Worm (Caenorhabditis elegans): ENCODE measurements around the gene F53E10.1.

Gene F53E10.1

DNA sequence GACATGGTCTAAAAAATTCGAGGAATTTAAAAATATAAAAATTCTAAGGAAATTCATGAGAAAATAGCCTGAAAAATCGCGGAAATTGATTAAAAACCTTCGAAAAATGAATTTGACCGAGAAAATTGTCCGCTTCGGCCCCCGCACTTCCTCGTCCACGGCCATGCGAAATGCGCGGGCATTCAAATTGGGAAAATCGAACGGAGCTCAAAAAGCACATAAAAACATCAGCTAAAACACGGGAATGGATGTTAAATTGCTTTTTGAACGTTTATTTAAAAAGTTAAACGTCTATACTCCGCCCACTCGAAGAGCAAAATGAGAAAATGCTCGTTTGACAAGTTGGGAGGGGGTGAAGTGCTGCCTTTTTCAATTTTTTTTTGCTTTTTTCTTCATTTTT is 12.1 kb upstream of the F53E10.1 start, which contains the start of gene F53E10.6 (continued):
- peak; percentile 2 for TF ChIP-seq F23B12.7 (tag; optimal IDR thresholded peaks at IDR 0.05; ENCODE audit: insufficient read depth)
- no peak for TF ChIP-seq lin-40 (tag; optimal IDR thresholded peaks at IDR 0.05)
- no peak for TF ChIP-seq tbp1 (GFP tag; optimal IDR thresholded peaks at IDR 0.05)
- no peak for TF ChIP-seq madf-3 (GFP tag; IDR thresholded peaks at IDR 0.05)
- no peak for TF ChIP-seq F55B11.4 (tag; optimal IDR thresholded peaks at IDR 0.05; ENCODE audit: borderline replicate concordance, insufficient read depth)
- TF ChIP-seq ztf-26 (tag; optimal IDR thresholded peaks at IDR 0.05), result no peak
- TF ChIP-seq hmg-1.2 (GFP tag; IDR thresholded peaks at IDR 0.05), result no peak
- TF ChIP-seq athp-1 (tag; optimal IDR thresholded peaks at IDR 0.05), result no peak
- TF ChIP-seq F39B2.1 (GFP tag; IDR thresholded peaks at IDR 0.05), result no peak
- TF ChIP-seq mel-28 (tag; optimal IDR thresholded peaks at IDR 0.05; ENCODE audit: borderline replicate concordance), result no peak
- TF ChIP-seq ZK185.1 (tag; optimal IDR thresholded peaks at IDR 0.05; ENCODE audit: poor library complexity, severe bottlenecking), result no peak
- TF ChIP-seq rcor-1 (GFP tag; IDR thresholded peaks at IDR 0.05), result peak; percentile 34; the same call in 1 of the 2 replicates
- peak; percentile 62 for TF ChIP-seq madf-6 (GFP tag; IDR thresholded peaks at IDR 0.05)
- TF ChIP-seq C06A6.2 (GFP tag; conservative IDR thresholded peaks at IDR 0.05), result no peak
- 0 out of 2 replicates have a peak, but pooled peaks have one; percentile 23 for TF ChIP-seq D2030.7 (GFP tag; IDR thresholded peaks at IDR 0.05)
- TF ChIP-seq Y53G8AR.9 (GFP tag; conservative IDR thresholded peaks at IDR 0.05), result no peak
- peak; percentile 58 for TF ChIP-seq efl-1 (GFP tag; optimal IDR thresholded peaks at IDR 0.05)
- TF ChIP-seq hsf-1 (GFP tag; IDR thresholded peaks at IDR 0.05), result no peak
- TF ChIP-seq F37B4.10 (GFP tag; IDR thresholded peaks at IDR 0.05), result no peak
- TF ChIP-seq K12H6.12 (tag; optimal IDR thresholded peaks at IDR 0.05), result no peak
- TF ChIP-seq unc-62 (GFP tag; optimal IDR thresholded peaks at IDR 0.05), result no peak
- TF ChIP-seq B0019.2 (GFP tag; conservative IDR thresholded peaks at IDR 0.05), result no peak
- no peak for TF ChIP-seq lag-1 (GFP tag; IDR thresholded peaks at IDR 0.05)
- TF ChIP-seq somi-1 (GFP tag; optimal IDR thresholded peaks at IDR 0.05), result no peak
- no peak for TF ChIP-seq attf-5 (GFP tag; optimal IDR thresholded peaks at IDR 0.05)
- no peak for TF ChIP-seq hmg-20 (GFP tag; IDR thresholded peaks at IDR 0.05)
- no peak for TF ChIP-seq attf-6 (GFP tag; IDR thresholded peaks at IDR 0.05)
- no peak for TF ChIP-seq B0261.1 (tag; optimal IDR thresholded peaks at IDR 0.05)
- no peak for TF ChIP-seq madf-10 (tag; optimal IDR thresholded peaks at IDR 0.05)
- TF ChIP-seq lir-1 (GFP tag; conservative IDR thresholded peaks at IDR 0.05), result 0 out of 2 replicates have a peak, but pooled peaks have one; percentile 24
- no peak for TF ChIP-seq dpff-1 (tag; optimal IDR thresholded peaks at IDR 0.05)
- 0 out of 2 replicates have a peak, but pooled peaks have one; percentile 9 for TF ChIP-seq ztf-28 (GFP tag; IDR thresholded peaks at IDR 0.05)
- no peak for TF ChIP-seq nhr-90 (tag; optimal IDR thresholded peaks at IDR 0.05)
- no peak for TF ChIP-seq cebp-2 (GFP tag; IDR thresholded peaks at IDR 0.05)
- no peak for TF ChIP-seq ztf-22 (GFP tag; optimal IDR thresholded peaks at IDR 0.05)
- no peak for TF ChIP-seq ztf-18 (tag; optimal IDR thresholded peaks at IDR 0.05)
- no peak for TF ChIP-seq zim-3 (tag; optimal IDR thresholded peaks at IDR 0.05)
- no peak for TF ChIP-seq K11D2.4 (GFP tag; IDR thresholded peaks at IDR 0.05)
- TF ChIP-seq ceh-79 (tag; optimal IDR thresholded peaks at IDR 0.05), result no peak
- TF ChIP-seq B0336.3 (GFP tag; IDR thresholded peaks at IDR 0.05), result no peak
- TF ChIP-seq nfya-2 (GFP tag; IDR thresholded peaks at IDR 0.05), result no peak
- TF ChIP-seq nhr-80 (tag; optimal IDR thresholded peaks at IDR 0.05), result no peak
- no peak for TF ChIP-seq ceh-91 (GFP tag; IDR thresholded peaks at IDR 0.05)
- TF ChIP-seq snpc-1.1 (tag; optimal IDR thresholded peaks at IDR 0.05; ENCODE audit: insufficient read depth), result no peak
- TF ChIP-seq T26A5.8 (tag; optimal IDR thresholded peaks at IDR 0.05), result no peak
- no peak for TF ChIP-seq chd-7 (tag; optimal IDR thresholded peaks at IDR 0.05)
- no peak for TF ChIP-seq akir-1 (GFP tag; optimal IDR thresholded peaks at IDR 0.05)
- TF ChIP-seq F33H1.4 (GFP tag; IDR thresholded peaks at IDR 0.05), result peak; percentile 38
- no peak for TF ChIP-seq snpc-3.4 (tag; optimal IDR thresholded peaks at IDR 0.05)
